Worm (Caenorhabditis elegans): Measurements from ENCODE around the gene hsd-3.
A peak's percentile ranks its signal among the peaks of the same experiment; 100 is the strongest.

- TF ChIP-seq elt-3 (tag; optimal IDR thresholded peaks at IDR 0.05), result no peak
- no peak for TF ChIP-seq unc-120 (tag; optimal IDR thresholded peaks at IDR 0.05; ENCODE audit: poor library complexity, severe bottlenecking)
- TF ChIP-seq elt-1 (tag; optimal IDR thresholded peaks at IDR 0.05; ENCODE audit: borderline replicate concordance, insufficient read depth), result peak; percentile 42
- no peak for TF ChIP-seq unc-62 (GFP tag; optimal IDR thresholded peaks at IDR 0.05)
- no peak for TF ChIP-seq snpc-4 (tag; optimal IDR thresholded peaks at IDR 0.05)
- TF ChIP-seq pha-4 (tag; optimal IDR thresholded peaks at IDR 0.05), result no peak
- TF ChIP-seq nhr-28 (tag; optimal IDR thresholded peaks at IDR 0.05), result no peak
- no peak for TF ChIP-seq unc-39 (tag; optimal IDR thresholded peaks at IDR 0.05)
- no peak for TF ChIP-seq nhr-12 (tag; optimal IDR thresholded peaks at IDR 0.05)
- no peak for TF ChIP-seq nhr-76 (tag; optimal IDR thresholded peaks at IDR 0.05)
- TF ChIP-seq lsy-2 (tag; optimal IDR thresholded peaks at IDR 0.05), result no peak
- no peak for TF ChIP-seq blmp-1 (tag; optimal IDR thresholded peaks at IDR 0.05)
- TF ChIP-seq lin-13 (tag; optimal IDR thresholded peaks at IDR 0.05), result no peak
- TF ChIP-seq mep-1 (tag; optimal IDR thresholded peaks at IDR 0.05), result no peak
These were observed 48.0 kb upstream of the hsd-3 start for ce11 chrX:4960910-4961680.

Data from whole organism, mixed stage, embryonic.